Worm (Caenorhabditis elegans) whole organism, young adult: ENCODE results near the gene D1054.10.

Experiments used
- F23B12.7 ChIP-seq: sonication (generic microtip); optimal IDR thresholded peaks from 2 replicates; lab custom pipeline; 2017; ENCODE audit warnings: missing genetic modification characterization, mild to moderate bottlenecking, missing compliant biosample characterization, antibody characterized with exemption, moderate library complexity; ENCODE audit not compliant: insufficient read depth
- attf-5 ChIP-seq: fragments of 200-800 bp; sonication (Bioruptor generic); optimal IDR thresholded peaks from 2 replicates; lab custom pipeline; 2018; ENCODE audit warnings: mild to moderate bottlenecking, missing genetic modification characterization, missing compliant biosample characterization
- ccch-3 ChIP-seq: fragments of 200-800 bp; sonication (Bioruptor generic); optimal IDR thresholded peaks from 2 replicates; lab custom pipeline; 2018; ENCODE audit warnings: mild to moderate bottlenecking, missing genetic modification characterization, missing compliant biosample characterization
- ceh-91 ChIP-seq: fragments of 200-800 bp; sonication (Bioruptor generic); IDR thresholded peaks from 2 replicates; pipeline ENCODE4 v1.3.6; 2022; ENCODE audit warnings: missing genetic modification reagents, missing genetic modification characterization, missing compliant biosample characterization
- die-1 ChIP-seq: sonication (generic microtip); optimal IDR thresholded peaks from 2 replicates; lab custom pipeline; 2016; ENCODE audit warnings: missing genotype, mild to moderate bottlenecking, missing genetic modification characterization, missing compliant biosample characterization
- dpl-1 ChIP-seq: fragments of 150-350 bp; optimal IDR thresholded peaks from 2 replicates; lab custom pipeline; 2014; ENCODE audit warnings: missing biosample characterization, missing genetic modification reagents, missing genetic modification characterization
- ets-4 ChIP-seq: fragments of 200-800 bp; sonication (Bioruptor generic); optimal IDR thresholded peaks from 2 replicates; lab custom pipeline; 2018; ENCODE audit warnings: mild to moderate bottlenecking, missing genetic modification characterization, missing compliant biosample characterization
- let-526 ChIP-seq: fragments of 200-800 bp; sonication (Bioruptor generic); IDR thresholded peaks from 2 replicates; pipeline ENCODE4 v1.3.6; 2022; ENCODE audit warnings: missing genetic modification reagents, missing genetic modification characterization, missing compliant biosample characterization
- nhr-90 ChIP-seq: sonication (generic microtip); optimal IDR thresholded peaks from 2 replicates; lab custom pipeline; 2016; ENCODE audit warnings: missing genotype, mild to moderate bottlenecking, missing genetic modification characterization, missing compliant biosample characterization
- sdz-38 ChIP-seq: sonication (generic microtip); optimal IDR thresholded peaks from 2 replicates; lab custom pipeline; 2016; ENCODE audit warnings: missing genotype, missing genetic modification characterization, missing compliant biosample characterization
- unc-62 ChIP-seq: fragments of 150-350 bp; optimal IDR thresholded peaks from 2 replicates; lab custom pipeline; 2014; ENCODE audit warnings: missing biosample characterization, missing genetic modification reagents, missing genetic modification characterization

ce11 chrV:10824711-10825110, 32.0 kb upstream of the D1054.10 start, which contains the start of gene nrx-1:
- TF ChIP-seq dpl-1 (GFP tag; lab: Kevin White, UChicago) (no peak), unc-62 (no peak), ceh-91 (GFP tag; lab: Robert Waterston, UW) (no peak), nhr-90 (tag; lab: Kevin White, UChicago) (no peak), ccch-3 (GFP tag; lab: Kevin White, UChicago) (no peak), let-526 (GFP tag; lab: Robert Waterston, UW) (no peak), sdz-38 (no peak), die-1 (tag; lab: Kevin White, UChicago) (no peak), attf-5 (no peak), ets-4 (GFP tag; lab: Kevin White, UChicago) (no peak), F23B12.7 (no peak)
